Worm (Caenorhabditis elegans): ENCODE results near the gene M110.3.
A peak's percentile ranks its signal among the peaks of the same experiment; 100 is the strongest.

- TF ChIP-seq R02D3.7 (tag; optimal IDR thresholded peaks at IDR 0.05) (no peak), snpc-4 (tag; optimal IDR thresholded peaks at IDR 0.05) (no peak), mbf-1 (tag; optimal IDR thresholded peaks at IDR 0.05) (no peak), ztf-1 (GFP tag; conservative IDR thresholded peaks at IDR 0.05) (no peak), lsy-2 (tag; optimal IDR thresholded peaks at IDR 0.05) (no peak), nhr-237 (tag; optimal IDR thresholded peaks at IDR 0.05) (no peak), mdl-1 (tag; optimal IDR thresholded peaks at IDR 0.05) (no peak), nhr-23 (tag; optimal IDR thresholded peaks at IDR 0.05) (no peak), lin-13 (GFP tag; optimal IDR thresholded peaks at IDR 0.05) (no peak), ceh-82 (tag; optimal IDR thresholded peaks at IDR 0.05) (no peak), fos-1 (tag; optimal IDR thresholded peaks at IDR 0.05) (peak; percentile 8), blmp-1 (tag; optimal IDR thresholded peaks at IDR 0.05; ENCODE audit: insufficient read depth) (no peak), nhr-21 (tag; optimal IDR thresholded peaks at IDR 0.05) (no peak), unc-39 (tag; optimal IDR thresholded peaks at IDR 0.05) (no peak)
Measured at ce11 chrII:8224623-8225022, 8.2 kb upstream of the M110.3 start.
